Worm (Caenorhabditis elegans) whole organism, young adult: ENCODE results near the gene R08D7.7.

Experiments
- F23B12.7 ChIP-seq: sonication (generic microtip); optimal IDR thresholded peaks from 2 replicates; lab custom pipeline; 2017; ENCODE audit warnings: missing genetic modification characterization, mild to moderate bottlenecking, missing compliant biosample characterization, antibody characterized with exemption, moderate library complexity; ENCODE audit not compliant: insufficient read depth
- T26A5.8 ChIP-seq: sonication (generic microtip); optimal IDR thresholded peaks from 2 replicates; lab custom pipeline; 2016; ENCODE audit warnings: missing genetic modification characterization, missing compliant biosample characterization
- ceh-91 ChIP-seq: fragments of 200-800 bp; sonication (Bioruptor generic); IDR thresholded peaks from 2 replicates; pipeline ENCODE4 v1.3.6; 2022; ENCODE audit warnings: missing genetic modification reagents, missing genetic modification characterization, missing compliant biosample characterization
- rpc-1 ChIP-seq, 2 experiments: fragments of 150-350 bp in 1 of 2; sonication (generic microtip) in 1 of 2; optimal IDR thresholded peaks; 2 replicates each; lab custom pipeline; 2014 to 2018; ENCODE audit warnings: missing biosample characterization in 1 of 2, missing genetic modification characterization in 1 of 2, missing genetic modification reagents in 1 of 2, missing genotype in 1 of 2

- TF ChIP-seq T26A5.8 (tag; lab: Kevin White, UChicago) (no peak), rpc-1 (optimal IDR thresholded peaks at IDR 0.05; lab: Kevin White, UChicago) (no peak), rpc-1 (tag; optimal IDR thresholded peaks at IDR 0.05; lab: Kevin White, UChicago) (no peak), F23B12.7 (no peak), ceh-91 (GFP tag; lab: Robert Waterston, UW) (no peak)
Measured at ce11 chrIII:8973163-8973562, 16.7 kb upstream of the R08D7.7 start.
